Fruit fly (Drosophila melanogaster) whole organism, embryonic: Measurements from ENCODE around the gene CG14931.

ENCODE experiments used
- C15 ChIP-seq: fragments of 200-800 bp; sonication (Bioruptor generic); IDR thresholded peaks from 3 replicates; pipeline ENCODE4 v1.3.6; 2022; ENCODE audit warnings: missing biosample characterization, missing genetic modification characterization
- CG12769 ChIP-seq: fragments of 200-800 bp; sonication (Bioruptor generic); optimal IDR thresholded peaks from 2 replicates; lab custom pipeline; 2019; ENCODE audit warnings: missing biosample characterization, mild to moderate bottlenecking, missing genetic modification characterization, moderate library complexity
- CG14441 ChIP-seq: fragments of 200-800 bp; sonication (Bioruptor generic); IDR thresholded peaks from 2 replicates; pipeline ENCODE4 v1.3.6; 2022; ENCODE audit warnings: missing biosample characterization, missing genetic modification characterization
- CG1529 ChIP-seq: fragments of 200-800 bp; sonication (Bioruptor generic); optimal IDR thresholded peaks from 3 replicates; lab custom pipeline; 2018; ENCODE audit warnings: missing biosample characterization, missing genetic modification characterization
- CG16863 ChIP-seq: fragments of 200-800 bp; sonication (Bioruptor generic); optimal IDR thresholded peaks from 3 replicates; lab custom pipeline; 2016; ENCODE audit warnings: missing biosample characterization, missing genetic modification characterization
- CG17328 ChIP-seq: fragments of 200-800 bp; sonication (Bioruptor generic); IDR thresholded peaks from 2 replicates; pipeline ENCODE4 v1.3.6; 2022; ENCODE audit warnings: missing biosample characterization, missing genetic modification characterization
- CG17385 ChIP-seq: fragments of 200-800 bp; sonication (Bioruptor generic); optimal IDR thresholded peaks from 3 replicates; lab custom pipeline; 2018; ENCODE audit warnings: missing biosample characterization, mild to moderate bottlenecking, missing genetic modification characterization
- CG34224 ChIP-seq: fragments of 200-800 bp; sonication (Bioruptor generic); IDR thresholded peaks from 3 replicates; pipeline ENCODE4 v1.3.6; 2022; ENCODE audit warnings: missing biosample characterization, missing genetic modification characterization; ENCODE audit not compliant: partially characterized antibody
- CG4328 ChIP-seq: fragments of 200-800 bp; sonication (Bioruptor generic); optimal IDR thresholded peaks from 3 replicates; lab custom pipeline; 2017; ENCODE audit warnings: missing biosample characterization, missing genetic modification reagents, missing genetic modification characterization
- CG6272 ChIP-seq: fragments of 200-800 bp; sonication (Bioruptor generic); IDR thresholded peaks from 2 replicates; pipeline ENCODE4 v1.3.6; 2022; ENCODE audit warnings: missing biosample characterization, missing genetic modification characterization
- CG6689 ChIP-seq: fragments of 200-800 bp; sonication (Bioruptor generic); IDR thresholded peaks from 2 replicates; pipeline ENCODE4 v1.3.6; 2022; ENCODE audit warnings: missing biosample characterization, missing genetic modification characterization
- CG7271 ChIP-seq: fragments of 200-800 bp; sonication (Bioruptor generic); optimal IDR thresholded peaks from 2 replicates; lab custom pipeline; 2018; ENCODE audit warnings: missing biosample characterization, mild to moderate bottlenecking, missing genetic modification characterization, moderate library complexity
- CG7839 ChIP-seq: fragments of 200-800 bp; sonication (Bioruptor generic); optimal IDR thresholded peaks from 3 replicates; lab custom pipeline; 2018; ENCODE audit warnings: missing biosample characterization, mild to moderate bottlenecking, missing genetic modification characterization, moderate library complexity
- CG9609 ChIP-seq: fragments of 200-800 bp; sonication (Bioruptor generic); optimal IDR thresholded peaks from 3 replicates; lab custom pipeline; 2016; ENCODE audit warnings: missing biosample characterization, missing genetic modification characterization
- CG9876 ChIP-seq: fragments of 200-800 bp; sonication (Bioruptor generic); optimal IDR thresholded peaks from 2 replicates; lab custom pipeline; 2016; ENCODE audit warnings: missing biosample characterization, missing genetic modification characterization
- CG9932 ChIP-seq: fragments of 200-800 bp; sonication (Bioruptor generic); IDR thresholded peaks from 2 replicates; pipeline ENCODE4 v1.3.6; 2022; ENCODE audit warnings: missing biosample characterization, missing genetic modification characterization
- D19A ChIP-seq: fragments of 200-800 bp; optimal IDR thresholded peaks from 3 replicates; lab custom pipeline; 2019; ENCODE audit warnings: missing biosample characterization, mild to moderate bottlenecking, missing genetic modification characterization, moderate library complexity
- Dref ChIP-seq: fragments of 200-800 bp; sonication (Bioruptor generic); IDR thresholded peaks from 2 replicates; pipeline ENCODE4 v1.3.6; 2022; ENCODE audit warnings: missing biosample characterization, missing genetic modification characterization
- Ets97D ChIP-seq: fragments of 200-800 bp; sonication (Bioruptor generic); optimal IDR thresholded peaks from 3 replicates; lab custom pipeline; 2016; ENCODE audit warnings: missing biosample characterization, missing genetic modification characterization
- H15 ChIP-seq: fragments of 200-800 bp; sonication (Bioruptor generic); IDR thresholded peaks from 3 replicates; pipeline ENCODE4 v1.3.6; 2022; ENCODE audit warnings: missing biosample characterization, missing genetic modification characterization
- HHEX ChIP-seq: fragments of 200-800 bp; sonication (Bioruptor generic); optimal IDR thresholded peaks from 3 replicates; lab custom pipeline; 2017; ENCODE audit warnings: missing biosample characterization, mild to moderate bottlenecking, missing genetic modification characterization, missing genetic modification reagents
- HLH4C ChIP-seq: fragments of 200-800 bp; sonication (Bioruptor generic); IDR thresholded peaks from 3 replicates; pipeline ENCODE4 v1.3.6; 2022; ENCODE audit warnings: missing biosample characterization, missing genetic modification characterization; ENCODE audit not compliant: partially characterized antibody
- Hand ChIP-seq: fragments of 200-800 bp; sonication (Bioruptor generic); optimal IDR thresholded peaks from 2 replicates; lab custom pipeline; 2017; ENCODE audit warnings: mild to moderate bottlenecking, missing biosample characterization, missing genetic modification reagents, missing genetic modification characterization
- Hey ChIP-seq: fragments of 200-800 bp; sonication (Bioruptor generic); optimal IDR thresholded peaks from 3 replicates; lab custom pipeline; 2018; ENCODE audit warnings: missing biosample characterization, mild to moderate bottlenecking, missing genetic modification characterization
- Lpt ChIP-seq: fragments of >200 bp; optimal IDR thresholded peaks from 2 replicates; lab custom pipeline; 2018; ENCODE audit warnings: missing biosample characterization, missing genetic modification characterization
- Max ChIP-seq: fragments of 200-800 bp; sonication (Bioruptor generic); optimal IDR thresholded peaks from 2 replicates; lab custom pipeline; 2016; ENCODE audit warnings: missing biosample characterization, mild to moderate bottlenecking, missing genetic modification characterization
- NfI ChIP-seq: fragments of 200-800 bp; sonication (Bioruptor generic); optimal IDR thresholded peaks from 3 replicates; lab custom pipeline; 2018; ENCODE audit warnings: missing biosample characterization, mild to moderate bottlenecking, missing genetic modification characterization, moderate library complexity
- Six4 ChIP-seq: fragments of 200-800 bp; sonication (Bioruptor generic); optimal IDR thresholded peaks from 2 replicates; lab custom pipeline; 2016; ENCODE audit warnings: missing biosample characterization, missing genetic modification characterization
- Sry-β ChIP-seq: fragments of 200-800 bp; sonication (Bioruptor generic); optimal IDR thresholded peaks from 2 replicates; lab custom pipeline; 2018; ENCODE audit warnings: missing biosample characterization, mild to moderate bottlenecking, missing genetic modification characterization, moderate library complexity
- al ChIP-seq: fragments of 200-800 bp; sonication (Bioruptor generic); IDR thresholded peaks from 2 replicates; pipeline ENCODE4 v1.3.6; 2022; ENCODE audit warnings: missing biosample characterization, missing genetic modification characterization
- ara ChIP-seq: fragments of 200-800 bp; sonication (Bioruptor generic); IDR thresholded peaks from 2 replicates; pipeline ENCODE4 v1.3.6; 2022; ENCODE audit warnings: missing biosample characterization, missing genetic modification characterization
- bowl ChIP-seq: fragments of 200-800 bp; sonication (Bioruptor generic); IDR thresholded peaks from 2 replicates; pipeline ENCODE4 v1.3.6; 2022; ENCODE audit warnings: missing biosample characterization, missing genetic modification characterization
- dmrt11E ChIP-seq: fragments of 200-800 bp; sonication (Bioruptor generic); optimal IDR thresholded peaks from 3 replicates; lab custom pipeline; 2018; ENCODE audit warnings: missing biosample characterization, mild to moderate bottlenecking, missing genetic modification characterization, moderate library complexity
- en ChIP-seq: fragments of 200-800 bp; sonication (Bioruptor generic); optimal IDR thresholded peaks from 2 replicates; lab custom pipeline; 2016; ENCODE audit warnings: missing biosample characterization, missing genetic modification characterization
- fd102C ChIP-seq: fragments of 200-800 bp; sonication (Bioruptor generic); optimal IDR thresholded peaks from 2 replicates; lab custom pipeline; 2018; ENCODE audit warnings: missing biosample characterization, mild to moderate bottlenecking, missing genetic modification characterization, moderate library complexity
- gce ChIP-seq: fragments of 200-800 bp; sonication (Bioruptor generic); IDR thresholded peaks from 3 replicates; pipeline ENCODE4 v1.3.6; 2022; ENCODE audit warnings: missing biosample characterization, missing genetic modification characterization
- grn ChIP-seq: fragments of 200-800 bp; sonication (Bioruptor generic); optimal IDR thresholded peaks from 3 replicates; lab custom pipeline; 2017; ENCODE audit warnings: missing biosample characterization, missing genetic modification characterization
- h ChIP-seq: fragments of >200 bp; optimal IDR thresholded peaks from 2 replicates; lab custom pipeline; 2017
- hkb ChIP-seq, 2 experiments: fragments of 200-800 bp in 1 of 2; fragments of >200 bp in 1 of 2; sonication (Bioruptor generic) in 1 of 2; IDR thresholded peaks in 1 of 2; optimal IDR thresholded peaks in 1 of 2; 2 replicates each; pipeline versions ENCODE4 v1.3.6 to Lab custom; 2017 to 2022; ENCODE audit warnings: missing biosample characterization in 1 of 2, missing genetic modification characterization in 1 of 2
- kah ChIP-seq: fragments of 200-800 bp; sonication (Bioruptor generic); optimal IDR thresholded peaks from 2 replicates; lab custom pipeline; 2018; ENCODE audit warnings: missing biosample characterization, mild to moderate bottlenecking, missing genetic modification characterization
- knrl ChIP-seq: fragments of 200-800 bp; sonication (Bioruptor generic); IDR thresholded peaks from 3 replicates; pipeline ENCODE4 v1.3.6; 2022; ENCODE audit warnings: missing biosample characterization, missing genetic modification characterization; ENCODE audit not compliant: partially characterized antibody
- luna ChIP-seq: fragments of 200-800 bp; sonication (Bioruptor generic); optimal IDR thresholded peaks from 2 replicates; lab custom pipeline; 2016; ENCODE audit warnings: missing biosample characterization, missing genetic modification characterization
- rib ChIP-seq: fragments of 200-800 bp; sonication (Bioruptor generic); IDR thresholded peaks from 2 replicates; pipeline ENCODE4 v1.3.6; 2022; ENCODE audit warnings: missing biosample characterization, missing genetic modification characterization
- scrt ChIP-seq: fragments of 200-800 bp; sonication (Bioruptor generic); optimal IDR thresholded peaks from 2 replicates; lab custom pipeline; 2018; ENCODE audit warnings: missing biosample characterization, mild to moderate bottlenecking, missing genetic modification characterization, moderate library complexity
- sima ChIP-seq: fragments of 200-800 bp; sonication (Bioruptor generic); optimal IDR thresholded peaks from 2 replicates; lab custom pipeline; 2016; ENCODE audit warnings: missing biosample characterization, missing genetic modification characterization
- sna ChIP-seq: fragments of 200-800 bp; sonication (Bioruptor generic); IDR thresholded peaks from 2 replicates; pipeline ENCODE4 v1.3.6; 2022; ENCODE audit warnings: missing biosample characterization, missing genetic modification characterization; ENCODE audit not compliant: partially characterized antibody
- ssp ChIP-seq: fragments of 200-800 bp; sonication (Bioruptor generic); IDR thresholded peaks from 2 replicates; pipeline ENCODE4 v1.3.6; 2022; ENCODE audit warnings: missing biosample characterization, missing genetic modification characterization
- tgo ChIP-seq: fragments of 200-800 bp; sonication (Bioruptor generic); IDR thresholded peaks from 3 replicates; pipeline ENCODE4 v1.3.6; 2022; ENCODE audit warnings: missing biosample characterization, missing genetic modification characterization
- zen ChIP-seq: fragments of 200-800 bp; sonication (Bioruptor generic); optimal IDR thresholded peaks from 3 replicates; lab custom pipeline; 2018; ENCODE audit warnings: missing biosample characterization, mild to moderate bottlenecking, missing genetic modification characterization, moderate library complexity

Gene CG14931

dm6 chr2L:11808702-11809583 is 20.8 kb downstream of the CG14931 start, which contains the start of gene crol (continued):
- TF ChIP-seq scrt (GFP tag; lab: Kevin White, UChicago) (no peak), CG9876 (GFP tag; lab: Kevin White, UChicago) (no peak), Max (GFP tag; lab: Kevin White, UChicago) (no peak), HHEX (GFP tag; lab: Kevin White, UChicago) (no peak), NfI (GFP tag; lab: Kevin White, UChicago) (no peak), h (lab: Kevin White, UChicago) (no peak), fd102C (GFP tag; lab: Kevin White, UChicago) (no peak), CG17328 (no peak), CG4328 (GFP tag; lab: Kevin White, UChicago) (no peak), kah (GFP tag; lab: Kevin White, UChicago) (no peak), Sry-β (GFP tag; lab: Kevin White, UChicago) (peak; percentile 94), ara (no peak), en (GFP tag; lab: Kevin White, UChicago) (no peak), CG16863 (GFP tag; lab: Kevin White, UChicago) (no peak), CG6689 (GFP tag; lab: Robert Waterston, UW) (0 out of 2 replicates have a peak, but pooled peaks have one; percentile 8), CG9932 (GFP tag; lab: Robert Waterston, UW) (peak; percentile 59), Dref (peak; percentile 89), tgo (GFP tag; lab: Robert Waterston, UW) (no peak), Ets97D (peak; percentile 81), Hand (GFP tag; lab: Kevin White, UChicago) (no peak), Hey (tag; lab: Kevin White, UChicago) (no peak), D19A (tag; lab: Kevin White, UChicago) (no peak), knrl (peak; percentile 81), CG7271 (no peak), HLH4C (GFP tag; lab: Robert Waterston, UW) (peak; percentile 80), zen (no peak), al (GFP tag; lab: Robert Waterston, UW) (no peak), CG7839 (tag; lab: Kevin White, UChicago) (peak; percentile 29), CG34224 (peak; percentile 88), CG17385 (no peak), ssp (GFP tag; lab: Robert Waterston, UW) (no peak), CG6272 (GFP tag; lab: Robert Waterston, UW) (no peak), rib (GFP tag; lab: Robert Waterston, UW) (0 out of 2 replicates have a peak, but pooled peaks have one; percentile 46), grn (GFP tag; lab: Kevin White, UChicago) (no peak), CG1529 (GFP tag; lab: Kevin White, UChicago) (no peak), Lpt (GFP tag; lab: Kevin White, UChicago) (no peak), C15 (GFP tag; lab: Robert Waterston, UW) (no peak), hkb (optimal IDR thresholded peaks at IDR 0.05; lab: Kevin White, UChicago) (no peak), hkb (GFP tag; IDR thresholded peaks at IDR 0.05; lab: Robert Waterston, UW) (peak; percentile 28; the same call in 1 of the 2 replicates), gce (GFP tag; lab: Robert Waterston, UW) (no peak), Six4 (GFP tag; lab: Kevin White, UChicago) (no peak), CG12769 (tag; lab: Kevin White, UChicago) (peak; percentile 94), bowl (GFP tag; lab: Robert Waterston, UW) (no peak), H15 (GFP tag; lab: Robert Waterston, UW) (no peak), sima (no peak), dmrt11E (tag; lab: Kevin White, UChicago) (no peak), CG14441 (no peak), sna (GFP tag; lab: Robert Waterston, UW) (peak; percentile 80), luna (GFP tag; lab: Kevin White, UChicago) (no peak), CG9609 (GFP tag; lab: Kevin White, UChicago) (no peak)
